Worm (Caenorhabditis elegans): ENCODE results near the gene arrd-24.

Gene arrd-24

DNA sequence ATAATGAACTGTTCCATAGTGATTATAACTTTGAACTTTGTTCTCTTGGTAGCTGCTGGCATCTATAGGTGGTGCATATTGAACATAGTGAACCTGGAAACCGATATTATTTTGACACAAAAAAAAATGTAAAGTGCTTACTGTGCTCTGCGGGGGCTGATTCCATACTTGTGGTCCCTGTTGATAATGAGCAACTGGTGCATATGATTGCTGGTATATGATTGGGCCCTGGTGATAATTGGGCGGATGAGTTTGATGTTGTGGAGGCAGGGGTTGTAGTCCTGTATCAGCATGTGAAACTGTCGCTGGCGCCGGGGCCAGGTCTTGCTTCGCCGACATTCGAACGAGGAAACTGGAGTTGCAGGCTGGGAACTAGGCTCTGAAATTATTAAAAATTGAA is 12.0 kb downstream of the arrd-24 start, which contains the start of gene pqn-39:
TSS of gene pqn-39 (minus strand) at position 385 of the 400 bp plus-strand sequence.
- no peak for TF ChIP-seq zag-1 (tag; optimal IDR thresholded peaks at IDR 0.05)

DNA sequence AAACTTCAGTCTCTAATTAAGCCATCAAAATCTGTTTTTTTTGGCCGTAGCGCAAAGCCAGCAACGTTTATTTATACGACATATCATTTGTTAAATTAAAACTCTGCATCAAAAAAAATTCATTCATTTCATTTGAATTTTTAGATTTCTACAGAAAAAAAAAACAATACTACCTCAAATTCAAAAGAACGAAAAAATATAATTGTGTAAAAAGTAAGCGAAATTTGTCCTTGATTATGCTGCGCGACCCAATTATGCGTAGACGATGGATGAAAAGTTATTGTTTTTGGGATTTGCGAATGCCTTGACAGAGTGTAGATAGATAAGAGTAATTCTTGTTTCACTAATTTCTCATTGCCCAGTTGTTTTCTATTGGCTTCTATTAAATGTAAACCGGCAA is 17.1 kb downstream of the arrd-24 start, which contains the start of gene F48F7.3:
TSS of gene F48F7.3 (plus strand) at position 301 of the 400 bp plus-strand sequence.
- TF ChIP-seq nhr-25 (tag; optimal IDR thresholded peaks at IDR 0.05) (no peak), nhr-76 (tag; optimal IDR thresholded peaks at IDR 0.05) (no peak), fkh-2 (tag; optimal IDR thresholded peaks at IDR 0.05) (no peak), ztf-11 (tag; optimal IDR thresholded peaks at IDR 0.05) (no peak), R02D3.7 (tag; optimal IDR thresholded peaks at IDR 0.05) (no peak), eor-1 (tag; optimal IDR thresholded peaks at IDR 0.05) (no peak), elt-3 (tag; optimal IDR thresholded peaks at IDR 0.05) (no peak), fkh-10 (GFP tag; optimal IDR thresholded peaks at IDR 0.05) (no peak), egl-27 (tag; optimal IDR thresholded peaks at IDR 0.05) (no peak), nhr-23 (tag; optimal IDR thresholded peaks at IDR 0.05) (no peak), nfya-1 (tag; optimal IDR thresholded peaks at IDR 0.05; ENCODE audit: insufficient read depth) (no peak)

DNA sequence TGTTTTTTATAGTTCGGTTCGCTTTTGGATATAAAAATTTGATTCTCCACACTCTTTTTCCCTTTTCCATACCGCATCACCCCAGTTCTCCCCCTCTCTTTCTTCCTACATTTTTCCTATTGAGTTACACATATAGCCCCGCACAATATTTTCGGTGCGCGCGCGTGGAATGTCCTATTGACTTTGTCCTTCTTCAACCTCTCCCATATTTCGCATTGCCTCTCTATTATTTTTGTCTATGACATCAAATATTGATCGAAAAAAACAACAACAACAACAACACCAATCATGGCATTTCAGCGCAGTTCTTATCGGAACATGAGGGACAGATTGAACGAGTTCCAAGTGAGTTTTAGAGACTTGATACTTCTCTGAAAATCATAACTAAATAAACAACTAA is 20.5 kb downstream of the arrd-24 start, which contains the start of gene syx-2:
TSS of gene syx-2 (plus strand) at position 301 of the 400 bp plus-strand sequence.
- TF ChIP-seq egl-27 (tag; optimal IDR thresholded peaks at IDR 0.05) (no peak), nhr-76 (tag; optimal IDR thresholded peaks at IDR 0.05) (no peak), pha-4 (tag; optimal IDR thresholded peaks at IDR 0.05) (peak; percentile 57), nhr-43 (tag; optimal IDR thresholded peaks at IDR 0.05; ENCODE audit: poor library complexity, severe bottlenecking) (no peak), fos-1 (tag; optimal IDR thresholded peaks at IDR 0.05) (no peak), daf-12 (tag; optimal IDR thresholded peaks at IDR 0.05) (no peak), ztf-11 (tag; optimal IDR thresholded peaks at IDR 0.05) (no peak)

DNA sequence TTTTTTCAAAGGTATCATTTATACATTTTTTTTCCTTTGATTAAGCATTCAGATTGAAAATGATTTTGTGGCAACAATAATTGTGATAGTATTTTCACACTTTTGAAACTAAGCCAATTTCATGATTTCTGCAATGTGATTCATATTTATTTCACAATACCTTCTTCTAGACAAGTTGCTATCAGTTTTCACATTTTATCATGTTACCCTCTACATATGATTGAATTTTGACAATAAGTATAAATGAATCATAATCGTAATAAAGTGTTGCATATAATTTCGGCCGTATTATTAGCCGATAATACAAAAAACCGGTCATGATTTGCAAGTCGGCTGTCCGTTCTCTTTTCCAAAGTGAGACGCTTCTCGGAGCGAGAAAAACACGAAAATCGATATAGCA is 20.9 kb downstream of the arrd-24 start:
- peak; percentile 54 for TF ChIP-seq pqm-1 (tag; optimal IDR thresholded peaks at IDR 0.05)
- no peak for TF ChIP-seq ztf-11 (tag; optimal IDR thresholded peaks at IDR 0.05)
- TF ChIP-seq elt-2 (tag; optimal IDR thresholded peaks at IDR 0.05), result peak; percentile 44
- TF ChIP-seq ztf-4 (tag; optimal IDR thresholded peaks at IDR 0.05), result no peak

- TF ChIP-seq pha-4 (tag; optimal IDR thresholded peaks at IDR 0.05) (peak; percentile 90), elt-3 (tag; optimal IDR thresholded peaks at IDR 0.05) (no peak)
Measured at ce11 chrX:13958451-13958850, 21.9 kb downstream of the arrd-24 start.

DNA sequence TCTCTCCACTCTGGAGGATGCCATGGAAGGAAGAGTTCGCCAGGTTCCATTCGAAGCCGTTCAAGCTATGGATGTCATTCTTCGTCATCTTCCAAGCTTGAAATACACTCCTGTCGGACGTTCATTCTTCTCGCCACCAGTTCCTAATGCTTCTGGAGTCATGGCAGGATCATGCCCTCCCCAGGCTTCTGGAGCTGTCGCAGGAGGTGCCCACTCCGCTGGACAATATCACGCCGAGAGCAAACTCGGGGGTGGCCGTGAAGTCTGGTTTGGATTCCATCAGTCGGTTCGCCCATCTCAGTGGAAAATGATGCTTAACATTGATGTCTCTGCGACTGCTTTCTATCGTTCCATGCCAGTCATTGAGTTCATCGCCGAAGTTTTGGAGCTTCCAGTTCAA is 28.0 kb downstream of the arrd-24 start:
- TF ChIP-seq ZK546.5 (tag; optimal IDR thresholded peaks at IDR 0.05) (no peak), ceh-9 (tag; optimal IDR thresholded peaks at IDR 0.05) (no peak), egl-5 (tag; optimal IDR thresholded peaks at IDR 0.05) (no peak), unc-39 (tag; optimal IDR thresholded peaks at IDR 0.05) (no peak), nhr-28 (tag; optimal IDR thresholded peaks at IDR 0.05) (no peak), hmg-11 (tag; optimal IDR thresholded peaks at IDR 0.05) (no peak), lsy-12 (tag; optimal IDR thresholded peaks at IDR 0.05) (no peak), ceh-28 (tag; optimal IDR thresholded peaks at IDR 0.05) (no peak), nhr-25 (tag; optimal IDR thresholded peaks at IDR 0.05) (no peak), R02D3.7 (tag; optimal IDR thresholded peaks at IDR 0.05) (no peak), ceh-82 (tag; optimal IDR thresholded peaks at IDR 0.05) (no peak), eor-1 (tag; optimal IDR thresholded peaks at IDR 0.05) (no peak), zag-1 (tag; optimal IDR thresholded peaks at IDR 0.05) (no peak), tbx-2 (tag; optimal IDR thresholded peaks at IDR 0.05) (no peak), mml-1 (tag; optimal IDR thresholded peaks at IDR 0.05) (no peak), elt-1 (tag; optimal IDR thresholded peaks at IDR 0.05) (no peak)
